Worm (Caenorhabditis elegans): ENCODE results near the gene ech-4.

ech-4 gene

ce11 chrII:10824046-10824445 lies 3.2 kb downstream of the ech-4 start, which contains the start of the genes R06F6.12 and mix-1 (continued):
- TF ChIP-seq skn-1 (tag; optimal IDR thresholded peaks at IDR 0.05) (peak; percentile 25), F16B12.6 (tag; optimal IDR thresholded peaks at IDR 0.05) (peak; percentile 98), lsy-2 (tag; optimal IDR thresholded peaks at IDR 0.05) (peak; percentile 79 to 82), aly-2 (tag; optimal IDR thresholded peaks at IDR 0.05) (peak; percentile 36), dsc-1 (tag; optimal IDR thresholded peaks at IDR 0.05) (peak; percentile 50), nhr-47 (tag; optimal IDR thresholded peaks at IDR 0.05) (peak; percentile 75), ceh-88 (GFP tag; IDR thresholded peaks at IDR 0.05) (no peak), ceh-82 (tag; optimal IDR thresholded peaks at IDR 0.05) (peak; percentile 49 to 60 (median 50)), ces-1 (GFP tag; optimal IDR thresholded peaks at IDR 0.05) (no peak), rnt-1 (tag; optimal IDR thresholded peaks at IDR 0.05) (peak; percentile 80), nhr-76 (tag; optimal IDR thresholded peaks at IDR 0.05) (no peak), elt-3 (tag; optimal IDR thresholded peaks at IDR 0.05) (peak in 1 of 6 experiments; percentile 15), ztf-11 (tag; optimal IDR thresholded peaks at IDR 0.05) (no peak), mdl-1 (tag; optimal IDR thresholded peaks at IDR 0.05) (peak in 1 of 2 experiments; percentile 35), lin-15B (tag; optimal IDR thresholded peaks at IDR 0.05) (peak; percentile 47), blmp-1 (tag; optimal IDR thresholded peaks at IDR 0.05) (peak; percentile 53), grh-1 (GFP tag; IDR thresholded peaks at IDR 0.05) (no peak), snu-23 (GFP tag; optimal IDR thresholded peaks at IDR 0.05) (peak; percentile 72), nhr-237 (tag; optimal IDR thresholded peaks at IDR 0.05) (no peak), unc-130 (tag; optimal IDR thresholded peaks at IDR 0.05) (peak; percentile 74), nhr-85 (tag) (peak; percentile 70), tlp-1 (tag; optimal IDR thresholded peaks at IDR 0.05) (no peak), egl-13 (tag; optimal IDR thresholded peaks at IDR 0.05) (no peak), vab-15 (tag; optimal IDR thresholded peaks at IDR 0.05) (no peak), nhr-20 (tag; optimal IDR thresholded peaks at IDR 0.05) (peak; percentile 46), efl-1 (optimal IDR thresholded peaks at IDR 0.05) (peak; percentile 80 to 89), efl-1 (GFP tag; optimal IDR thresholded peaks at IDR 0.05 in 1 of 2) (peak; percentile 86 to 98), hlh-4 (tag; optimal IDR thresholded peaks at IDR 0.05) (no peak), mep-1 (tag; optimal IDR thresholded peaks at IDR 0.05) (peak; percentile 86), unc-86 (tag; optimal IDR thresholded peaks at IDR 0.05) (peak; percentile 24), pqm-1 (tag; optimal IDR thresholded peaks at IDR 0.05) (no peak), nhr-71 (tag; optimal IDR thresholded peaks at IDR 0.05) (peak; percentile 73), efl-3 (GFP tag; optimal IDR thresholded peaks at IDR 0.05) (no peak), fkh-10 (GFP tag; optimal IDR thresholded peaks at IDR 0.05) (no peak), ceh-90 (tag; optimal IDR thresholded peaks at IDR 0.05) (no peak), Y116A8C.19 (tag; optimal IDR thresholded peaks at IDR 0.05; ENCODE audit: borderline replicate concordance) (no peak), zip-4 (GFP tag; optimal IDR thresholded peaks at IDR 0.05) (no peak)

- TF ChIP-seq egl-27 (tag; optimal IDR thresholded peaks at IDR 0.05): no peak
- peak; percentile 47 for TF ChIP-seq lin-14 (GFP tag; optimal IDR thresholded peaks at IDR 0.05)
- TF ChIP-seq fkh-10 (GFP tag; optimal IDR thresholded peaks at IDR 0.05): no peak
- no peak for TF ChIP-seq nhr-77 (tag; optimal IDR thresholded peaks at IDR 0.05)
- TF ChIP-seq nhr-237 (tag; optimal IDR thresholded peaks at IDR 0.05): no peak
- no peak for TF ChIP-seq hlh-17 (GFP tag; optimal IDR thresholded peaks at IDR 0.05; ENCODE audit: borderline replicate concordance)
- peak; percentile 41 for TF ChIP-seq unc-86 (tag; optimal IDR thresholded peaks at IDR 0.05)
- peak; percentile 14 for TF ChIP-seq nhr-71 (tag; optimal IDR thresholded peaks at IDR 0.05)
- no peak for TF ChIP-seq isw-1 (GFP tag; IDR thresholded peaks at IDR 0.05)
- TF ChIP-seq nhr-47 (tag; optimal IDR thresholded peaks at IDR 0.05): peak; percentile 28
- TF ChIP-seq dsc-1 (tag; optimal IDR thresholded peaks at IDR 0.05): no peak
- no peak for TF ChIP-seq pqm-1 (tag; optimal IDR thresholded peaks at IDR 0.05)
Observed at ce11 chrII:10829081-10829480, 8.2 kb downstream of the ech-4 start, which contains the start of gene VM106R.1. Gene VM106R.1, minus strand, starts transcription at chrII:10829181.
